Worm (Caenorhabditis elegans) whole organism, L4/young adult: ENCODE data around the gene B0416.10.

ENCODE experiments used
- W03F9.2 ChIP-seq: fragments of 150-350 bp; optimal IDR thresholded peaks from 2 replicates; lab custom pipeline; 2014; ENCODE audit warnings: missing biosample characterization, missing genetic modification characterization
- dao-5 ChIP-seq: sonication (generic microtip); optimal IDR thresholded peaks from 2 replicates; lab custom pipeline; 2016; ENCODE audit warnings: missing genotype, missing genetic modification characterization, moderate library complexity, missing compliant biosample characterization
- him-1 ChIP-seq: sonication (generic microtip); optimal IDR thresholded peaks from 2 replicates; lab custom pipeline; 2016; ENCODE audit warnings: missing genotype, missing genetic modification reagents, missing genetic modification characterization, missing compliant biosample characterization

DNA sequence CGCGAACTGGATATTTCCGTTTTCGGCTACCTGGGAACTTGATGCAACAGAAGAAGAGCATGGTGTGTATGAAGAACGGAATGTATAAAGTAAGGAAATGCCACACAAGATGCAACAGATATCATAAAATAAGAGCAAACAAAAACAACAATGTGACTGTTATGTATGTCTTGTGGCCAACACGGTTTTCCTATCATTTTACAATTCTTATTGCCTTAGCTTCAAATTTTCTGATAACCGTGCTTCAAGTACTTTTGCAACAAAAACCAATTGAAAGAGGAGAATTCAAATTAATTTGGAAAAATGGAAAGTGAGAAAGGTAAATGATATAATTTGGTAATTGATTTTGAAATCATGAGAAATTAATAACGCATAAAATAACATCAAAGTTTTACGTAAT is 42.9 kb downstream of the B0416.10 start:
- TF ChIP-seq him-1 (tag; lab: Kevin White, UChicago) = no peak
- TF ChIP-seq W03F9.2 = no peak
- TF ChIP-seq dao-5 (tag; lab: Kevin White, UChicago) = no peak
